Worm (Caenorhabditis elegans): ENCODE measurements around the gene acl-13.

acl-13 gene

ce11 chrIV:12443936-12444335, 33.7 kb downstream of the acl-13 start, which contains the start of gene C25G4.2:
TSS of gene C25G4.2 (minus strand) at chrIV:12444035.
- TF ChIP-seq egrh-3 (GFP tag; IDR thresholded peaks at IDR 0.05) = no peak
- no peak for TF ChIP-seq D2030.7 (GFP tag; IDR thresholded peaks at IDR 0.05)
- TF ChIP-seq ceh-40 (GFP tag; IDR thresholded peaks at IDR 0.05) = no peak
- no peak for TF ChIP-seq dox-1 (GFP tag; IDR thresholded peaks at IDR 0.05)
- TF ChIP-seq mxl-1 (tag; optimal IDR thresholded peaks at IDR 0.05) = no peak
- no peak for TF ChIP-seq snpc-3.4 (tag; optimal IDR thresholded peaks at IDR 0.05)
- no peak for TF ChIP-seq cebp-2 (GFP tag; IDR thresholded peaks at IDR 0.05)
- no peak for TF ChIP-seq hsf-1 (GFP tag; IDR thresholded peaks at IDR 0.05)

DNA sequence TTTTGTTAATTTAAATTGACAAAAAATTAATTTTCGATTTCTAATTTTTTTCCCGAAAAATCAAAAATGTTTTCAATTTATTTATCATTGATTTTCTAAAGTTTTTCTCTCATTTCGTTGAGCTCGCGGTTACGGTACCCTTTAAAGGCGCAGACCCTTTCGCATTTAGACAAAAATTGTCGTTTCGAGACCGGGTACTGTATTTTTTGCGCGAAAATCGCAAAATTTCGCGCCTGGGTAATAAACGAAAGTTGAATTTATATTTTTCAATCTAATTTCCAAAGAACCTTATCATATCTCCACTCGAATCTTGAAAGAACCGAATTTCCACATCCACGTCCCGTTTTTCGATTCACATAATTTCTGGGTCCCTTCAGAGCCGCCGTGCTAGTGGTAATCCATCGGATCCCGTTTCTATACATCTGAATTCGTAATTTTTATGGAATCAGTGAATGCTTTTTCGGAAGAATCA, 35.2 kb downstream of the acl-13 start, which contains the start of gene C25G4.3:
TSS of gene C25G4.3 (minus strand) at position 422 of the 472 bp plus-strand sequence.
- TF ChIP-seq egl-18 (GFP tag; IDR thresholded peaks at IDR 0.05) (no peak), attf-6 (GFP tag; IDR thresholded peaks at IDR 0.05) (0 out of 2 replicates have a peak, but pooled peaks have one; percentile 46), C06A6.2 (GFP tag; conservative IDR thresholded peaks at IDR 0.05) (no peak), madf-6 (GFP tag; IDR thresholded peaks at IDR 0.05) (peak; percentile 72), xnd-1 (tag; optimal IDR thresholded peaks at IDR 0.05) (peak; percentile 49), efl-1 (GFP tag; optimal IDR thresholded peaks at IDR 0.05) (peak; percentile 66), lsl-1 (GFP tag; optimal IDR thresholded peaks at IDR 0.05) (peak; percentile 62), F33H1.4 (GFP tag; IDR thresholded peaks at IDR 0.05) (peak; percentile 44; the same call in 1 of the 2 replicates), mcd-1 (GFP tag; IDR thresholded peaks at IDR 0.05) (no peak)

- TF ChIP-seq hsf-1 (GFP tag; IDR thresholded peaks at IDR 0.05) (no peak), F39B2.1 (GFP tag; IDR thresholded peaks at IDR 0.05) (no peak), ztf-6 (GFP tag; IDR thresholded peaks at IDR 0.05) (no peak), madf-8 (GFP tag; conservative IDR thresholded peaks at IDR 0.05) (peak; percentile 21; the same call in 1 of the 2 replicates), madf-6 (GFP tag; IDR thresholded peaks at IDR 0.05) (peak; percentile 49), gei-17 (GFP tag; optimal IDR thresholded peaks at IDR 0.05) (no peak), bed-1 (GFP tag; IDR thresholded peaks at IDR 0.05) (no peak), lsl-1 (GFP tag; optimal IDR thresholded peaks at IDR 0.05) (peak; percentile 81), F49E8.2 (tag; optimal IDR thresholded peaks at IDR 0.05; ENCODE audit: insufficient read depth) (no peak), efl-1 (GFP tag; optimal IDR thresholded peaks at IDR 0.05) (peak; percentile 54), ceh-40 (GFP tag; IDR thresholded peaks at IDR 0.05) (no peak), fkh-3 (tag; optimal IDR thresholded peaks at IDR 0.05) (no peak), hlh-12 (tag; optimal IDR thresholded peaks at IDR 0.05) (no peak), xnd-1 (tag; optimal IDR thresholded peaks at IDR 0.05) (peak; percentile 22), lsy-27 (tag; optimal IDR thresholded peaks at IDR 0.05; ENCODE audit: borderline replicate concordance, insufficient read depth) (no peak), tlf-1 (GFP tag; optimal IDR thresholded peaks at IDR 0.05) (no peak), ZK185.1 (tag; optimal IDR thresholded peaks at IDR 0.05; ENCODE audit: poor library complexity, severe bottlenecking) (peak; percentile 22), F33H1.4 (GFP tag; IDR thresholded peaks at IDR 0.05) (peak; percentile 73), tbp1 (GFP tag; optimal IDR thresholded peaks at IDR 0.05) (no peak), akir-1 (GFP tag; optimal IDR thresholded peaks at IDR 0.05) (no peak), snpc-4 (GFP tag; optimal IDR thresholded peaks at IDR 0.05) (no peak), snpc-4 (tag; optimal IDR thresholded peaks at IDR 0.05) (peak in 2 of 4 experiments; percentile 13 to 14), rcor-1 (GFP tag; IDR thresholded peaks at IDR 0.05) (no peak), cebp-2 (GFP tag; IDR thresholded peaks at IDR 0.05) (no peak), D2030.7 (GFP tag; IDR thresholded peaks at IDR 0.05) (peak; percentile 29; the same call in 1 of the 2 replicates), nhr-80 (tag; optimal IDR thresholded peaks at IDR 0.05) (no peak), lin-40 (tag; optimal IDR thresholded peaks at IDR 0.05) (no peak), nhr-27 (tag; optimal IDR thresholded peaks at IDR 0.05) (no peak), tbx-9 (tag; optimal IDR thresholded peaks at IDR 0.05; ENCODE audit: borderline replicate concordance) (no peak), madf-3 (GFP tag; IDR thresholded peaks at IDR 0.05) (no peak), ets-4 (GFP tag; optimal IDR thresholded peaks at IDR 0.05) (no peak), him-1 (tag; optimal IDR thresholded peaks at IDR 0.05) (no peak), Y67H2A.10 (GFP tag; conservative IDR thresholded peaks at IDR 0.05) (no peak), ekl-4 (GFP tag; IDR thresholded peaks at IDR 0.05) (0 out of 2 replicates have a peak, but pooled peaks have one; percentile 47), F10E7.11 (tag; optimal IDR thresholded peaks at IDR 0.05) (no peak)
These were observed 41.1 kb downstream of the acl-13 start, which contains the start of gene dpy-26 for ce11 chrIV:12451225-12451831. TSS of gene dpy-26 (minus strand) at chrIV:12451335.

All from whole organism, young adult.